Worm (Caenorhabditis elegans) whole organism, L4 larva: ENCODE measurements around the gene npp-15.
A peak's percentile ranks its signal among the peaks of the same experiment; 100 is the strongest.

Experiments
- D1046.2 ChIP-seq: fragments of 200-800 bp; sonication (Bioruptor generic); IDR thresholded peaks from 2 replicates; pipeline ENCODE4 v1.3.6; 2022; ENCODE audit warnings: missing genetic modification characterization, missing compliant biosample characterization
- T20F7.1 ChIP-seq: fragments of 200-800 bp; sonication (Bioruptor generic); optimal IDR thresholded peaks from 2 replicates; lab custom pipeline; 2018; ENCODE audit warnings: mild to moderate bottlenecking, missing genetic modification characterization, missing compliant biosample characterization
- Y105C5A.15 ChIP-seq: fragments of 200-800 bp; sonication (Bioruptor generic); IDR thresholded peaks from 2 replicates; pipeline ENCODE4 v1.3.6; 2022; ENCODE audit warnings: missing genetic modification characterization, missing compliant biosample characterization
- Y48G9A.11 ChIP-seq: fragments of 200-800 bp; sonication (Bioruptor generic); IDR thresholded peaks from 2 replicates; pipeline ENCODE4 v1.3.6; 2022; ENCODE audit warnings: missing genetic modification reagents, missing genetic modification characterization, missing compliant biosample characterization
- ZK337.2 ChIP-seq: fragments of 200-800 bp; sonication (Bioruptor generic); IDR thresholded peaks from 2 replicates; pipeline ENCODE4 v1.3.6; 2022; ENCODE audit warnings: missing genetic modification reagents, missing genetic modification characterization, missing compliant biosample characterization
- aha-1 ChIP-seq: fragments of 150-350 bp; peaks from one replicate; lab custom pipeline; 2014; ENCODE audit warnings: missing biosample characterization, missing genetic modification characterization
- ceh-20 ChIP-seq: fragments of 200-800 bp; sonication (Bioruptor generic); IDR thresholded peaks from 2 replicates; pipeline ENCODE4 v1.3.6; 2022; ENCODE audit warnings: missing genetic modification reagents, missing genetic modification characterization, missing compliant biosample characterization
- ceh-44 ChIP-seq: fragments of 200-800 bp; sonication (Bioruptor generic); IDR thresholded peaks from 2 replicates; pipeline ENCODE4 v1.3.6; 2022; ENCODE audit warnings: missing genetic modification reagents, missing genetic modification characterization, missing compliant biosample characterization
- ceh-82 ChIP-seq: sonication (generic microtip); optimal IDR thresholded peaks from 2 replicates; lab custom pipeline; 2017; ENCODE audit warnings: missing biosample characterization, missing genetic modification characterization
- cey-2 ChIP-seq: sonication (generic microtip); optimal IDR thresholded peaks from 3 replicates; lab custom pipeline; 2017; ENCODE audit warnings: missing genetic modification characterization, mild to moderate bottlenecking, missing compliant biosample characterization, antibody characterized with exemption, borderline replicate concordance; ENCODE audit not compliant: insufficient read depth
- daf-8 ChIP-seq: fragments of 200-800 bp; sonication (Bioruptor generic); IDR thresholded peaks from 2 replicates; pipeline ENCODE4 v1.3.6; 2022; ENCODE audit warnings: missing genetic modification characterization, missing compliant biosample characterization
- dmd-6 ChIP-seq: fragments of 200-800 bp; sonication (Bioruptor generic); IDR thresholded peaks from 2 replicates; pipeline ENCODE4 v1.3.6; 2022; ENCODE audit warnings: missing genetic modification reagents, missing genetic modification characterization, missing compliant biosample characterization
- dpl-1 ChIP-seq: fragments of 150-350 bp; optimal IDR thresholded peaks from 2 replicates; lab custom pipeline; 2014; ENCODE audit warnings: missing biosample characterization, missing genetic modification reagents, missing genetic modification characterization
- dve-1 ChIP-seq: sonication (generic microtip); optimal IDR thresholded peaks from 2 replicates; lab custom pipeline; 2017; ENCODE audit warnings: antibody characterized with exemption, mild to moderate bottlenecking, missing genetic modification characterization, missing compliant biosample characterization; ENCODE audit not compliant: insufficient read depth
- fkh-10 ChIP-seq: fragments of 150-350 bp; optimal IDR thresholded peaks from 2 replicates; lab custom pipeline; 2014; ENCODE audit warnings: missing biosample characterization, missing genetic modification reagents, missing genetic modification characterization
- fos-1 ChIP-seq: fragments of 150-350 bp; optimal IDR thresholded peaks from 2 replicates; lab custom pipeline; 2014; ENCODE audit warnings: missing biosample characterization, missing genetic modification characterization
- gei-8 ChIP-seq: fragments of 200-800 bp; sonication (Bioruptor generic); optimal IDR thresholded peaks from 2 replicates; lab custom pipeline; 2018; ENCODE audit warnings: mild to moderate bottlenecking, missing genetic modification characterization, missing compliant biosample characterization
- hif-1 ChIP-seq, 2 experiments: sonication (generic microtip); optimal IDR thresholded peaks; 2 replicates each; lab custom pipeline; 2016 to 2017; ENCODE audit warnings: missing compliant biosample characterization in 2 of 2, missing genetic modification characterization in 2 of 2, missing genetic modification reagents in 2 of 2, missing genotype in 2 of 2, mild to moderate bottlenecking in 1 of 2
- hlh-11 ChIP-seq: fragments of 200-800 bp; sonication (Bioruptor generic); optimal IDR thresholded peaks from 2 replicates; lab custom pipeline; 2018; ENCODE audit warnings: mild to moderate bottlenecking, missing genetic modification characterization, missing compliant biosample characterization
- hlh-30 ChIP-seq: sonication (generic microtip); optimal IDR thresholded peaks from 2 replicates; lab custom pipeline; 2017; ENCODE audit warnings: antibody characterized with exemption, mild to moderate bottlenecking, missing genetic modification characterization, missing compliant biosample characterization; ENCODE audit not compliant: insufficient read depth
- hmg-1.1 ChIP-seq: fragments of 200-800 bp; sonication (Bioruptor generic); IDR thresholded peaks from 2 replicates; pipeline ENCODE4 v1.3.6; 2022; ENCODE audit warnings: missing genetic modification reagents, missing genetic modification characterization, missing compliant biosample characterization
- jun-1 ChIP-seq: fragments of 150-350 bp; optimal IDR thresholded peaks from 2 replicates; lab custom pipeline; 2014; ENCODE audit warnings: missing biosample characterization, missing genetic modification reagents, missing genetic modification characterization
- lin-29 ChIP-seq: fragments of 200-800 bp; sonication (Bioruptor generic); IDR thresholded peaks from 2 replicates; pipeline ENCODE4 v1.3.6; 2022; ENCODE audit warnings: missing genetic modification reagents, missing genetic modification characterization, missing compliant biosample characterization
- lsy-2 ChIP-seq, 2 experiments: fragments of 150-350 bp in 1 of 2; sonication (generic microtip) in 1 of 2; optimal IDR thresholded peaks; 2 replicates each; lab custom pipeline; 2014 to 2017; ENCODE audit warnings: missing biosample characterization in 2 of 2, missing genetic modification characterization in 2 of 2
- madf-5 ChIP-seq, 2 experiments: fragments of 200-800 bp; sonication (Bioruptor generic); IDR thresholded peaks; 2 replicates each; pipeline ENCODE4 v1.3.6; 2022; ENCODE audit warnings: missing compliant biosample characterization in 2 of 2, missing genetic modification characterization in 2 of 2
- madf-9 ChIP-seq: fragments of 200-800 bp; sonication (Bioruptor generic); conservative IDR thresholded peaks from 2 replicates; pipeline ENCODE4 v1.3.6; 2022; ENCODE audit warnings: missing genetic modification reagents, missing genetic modification characterization, missing compliant biosample characterization
- mep-1 ChIP-seq: fragments of 150-350 bp; sonication (generic microtip); optimal IDR thresholded peaks from 3 replicates; lab custom pipeline; 2014; ENCODE audit warnings: missing biosample characterization, missing genetic modification characterization
- mes-2 ChIP-seq: sonication (generic microtip); optimal IDR thresholded peaks from 2 replicates; lab custom pipeline; 2016; ENCODE audit warnings: missing genotype, mild to moderate bottlenecking, missing genetic modification characterization, missing compliant biosample characterization; ENCODE audit not compliant: poor library complexity, severe bottlenecking
- mxl-2 ChIP-seq: fragments of 200-800 bp; sonication (Bioruptor generic); conservative IDR thresholded peaks from 2 replicates; pipeline ENCODE4 v1.3.6; 2022; ENCODE audit warnings: missing genetic modification reagents, missing genetic modification characterization, missing compliant biosample characterization
- nhr-10 ChIP-seq: fragments of 150-350 bp; optimal IDR thresholded peaks from 2 replicates; lab custom pipeline; 2014; ENCODE audit warnings: missing biosample characterization, missing genetic modification characterization
- nhr-11 ChIP-seq: fragments of 150-350 bp; optimal IDR thresholded peaks from 2 replicates; lab custom pipeline; 2014; ENCODE audit warnings: missing biosample characterization, missing genetic modification characterization
- nhr-25 ChIP-seq: sonication (generic microtip); optimal IDR thresholded peaks from 2 replicates; lab custom pipeline; 2017; ENCODE audit warnings: missing genetic modification characterization, mild to moderate bottlenecking, missing compliant biosample characterization, antibody characterized with exemption, moderate library complexity, borderline replicate concordance; ENCODE audit not compliant: insufficient read depth
- nhr-28 ChIP-seq: fragments of 150-350 bp; optimal IDR thresholded peaks from 2 replicates; lab custom pipeline; 2014; ENCODE audit warnings: missing biosample characterization, missing genetic modification characterization
- nhr-6 ChIP-seq: fragments of 150-350 bp; optimal IDR thresholded peaks from 2 replicates; lab custom pipeline; 2014; ENCODE audit warnings: missing biosample characterization, missing genetic modification characterization
- nhr-76 ChIP-seq: fragments of 150-350 bp; optimal IDR thresholded peaks from 2 replicates; lab custom pipeline; 2014; ENCODE audit warnings: missing biosample characterization, missing genetic modification characterization
- rbr-2 ChIP-seq: sonication (generic microtip); optimal IDR thresholded peaks from 2 replicates; lab custom pipeline; 2016; ENCODE audit warnings: missing genotype, missing genetic modification characterization, missing compliant biosample characterization
- snpc-1.2 ChIP-seq: fragments of 200-800 bp; sonication (Bioruptor generic); IDR thresholded peaks from 2 replicates; pipeline ENCODE4 v1.3.6; 2022; ENCODE audit warnings: missing genetic modification reagents, missing genetic modification characterization, missing compliant biosample characterization
- tag-97 ChIP-seq: fragments of 200-800 bp; sonication (Bioruptor generic); IDR thresholded peaks from 2 replicates; pipeline ENCODE4 v1.3.6; 2022; ENCODE audit warnings: missing genetic modification characterization, missing compliant biosample characterization
- unc-130 ChIP-seq: sonication (generic microtip); optimal IDR thresholded peaks from 2 replicates; lab custom pipeline; 2016; ENCODE audit warnings: missing genetic modification reagents, missing genetic modification characterization, missing compliant biosample characterization
- vab-7 ChIP-seq: fragments of 200-800 bp; sonication (Bioruptor generic); IDR thresholded peaks from 2 replicates; pipeline ENCODE4 v1.3.6; 2022; ENCODE audit warnings: missing genetic modification reagents, missing genetic modification characterization, missing compliant biosample characterization
- ztf-11 ChIP-seq: fragments of 150-350 bp; optimal IDR thresholded peaks from 2 replicates; lab custom pipeline; 2014; ENCODE audit warnings: missing biosample characterization, missing genetic modification characterization

npp-15 gene

ce11 chrIII:7937548-7937947 lies 8.7 kb downstream of the npp-15 start, which contains the start of gene C29E4.10:
Gene C29E4.10 (plus strand): TSS chrIII:7937848.
- no peak for TF ChIP-seq madf-5 (GFP tag; IDR thresholded peaks at IDR 0.05; lab: Robert Waterston, UW)
- TF ChIP-seq Y105C5A.15 (GFP tag; lab: Robert Waterston, UW) = no peak
- TF ChIP-seq D1046.2 (GFP tag; lab: Robert Waterston, UW) = no peak
- no peak for TF ChIP-seq nhr-76 (tag; lab: Kevin White, UChicago)
- TF ChIP-seq ceh-44 (GFP tag; lab: Robert Waterston, UW) = no peak

ce11 chrIII:7940819-7941218 lies 12.0 kb downstream of the npp-15 start, which contains the start of gene C29E4.12:
Gene C29E4.12 (plus strand): TSS chrIII:7941151.
- no peak for TF ChIP-seq gei-8 (GFP tag; lab: Kevin White, UChicago)
- no peak for TF ChIP-seq unc-130 (GFP tag; lab: Kevin White, UChicago)
- peak; percentile 11 for TF ChIP-seq nhr-11 (tag; lab: Kevin White, UChicago)
- TF ChIP-seq aha-1 (tag; lab: Kevin White, UChicago) = peak; percentile 62
- TF ChIP-seq Y48G9A.11 (GFP tag; lab: Robert Waterston, UW) = peak; percentile 94
- TF ChIP-seq hlh-11 = no peak
- TF ChIP-seq ceh-20 (GFP tag; lab: Robert Waterston, UW) = no peak
- TF ChIP-seq hmg-1.1 = peak; percentile 65; the same call in 1 of the 2 replicates
- peak; percentile 99 for TF ChIP-seq T20F7.1 (GFP tag; lab: Kevin White, UChicago)
- TF ChIP-seq hlh-30 (tag; lab: Kevin White, UChicago) = peak; percentile 79
- TF ChIP-seq lsy-2 (tag; optimal IDR thresholded peaks at IDR 0.05; lab: Kevin White, UChicago) = peak in 1 of 2 experiments; percentile 83
- no peak for TF ChIP-seq lin-29 (GFP tag; lab: Robert Waterston, UW)
- no peak for TF ChIP-seq snpc-1.2 (GFP tag; lab: Robert Waterston, UW)
- no peak for TF ChIP-seq madf-9 (GFP tag; lab: Robert Waterston, UW)
- peak; percentile 38 for TF ChIP-seq fkh-10 (GFP tag; lab: Kevin White, UChicago)
- no peak for TF ChIP-seq mep-1 (tag; lab: Kevin White, UChicago)
- peak; percentile 96 for TF ChIP-seq dpl-1 (GFP tag; lab: Kevin White, UChicago)
- no peak for TF ChIP-seq mxl-2 (GFP tag; lab: Robert Waterston, UW)
- TF ChIP-seq ztf-11 (tag; lab: Kevin White, UChicago) = no peak
- TF ChIP-seq fos-1 (tag; lab: Kevin White, UChicago) = no peak
- peak; percentile 26 for TF ChIP-seq dve-1
- peak; percentile 52 for TF ChIP-seq nhr-28 (tag; lab: Kevin White, UChicago)
- TF ChIP-seq nhr-6 (tag; lab: Kevin White, UChicago) = peak; percentile 45
- peak; percentile 77 for TF ChIP-seq mes-2 (tag; lab: Kevin White, UChicago)
- TF ChIP-seq hif-1 (tag; optimal IDR thresholded peaks at IDR 0.05; lab: Kevin White, UChicago) = peak in 1 of 2 experiments; percentile 27
- TF ChIP-seq vab-7 (GFP tag; lab: Robert Waterston, UW) = no peak
- peak; percentile 55 for TF ChIP-seq nhr-25 (tag; lab: Kevin White, UChicago)

ce11 chrIII:7941417-7941816 lies 12.6 kb downstream of the npp-15 start, which contains the start of gene kle-2:
Gene kle-2 (plus strand): TSS chrIII:7941717.
- TF ChIP-seq jun-1 (tag; lab: Kevin White, UChicago) = no peak
- TF ChIP-seq ceh-82 = no peak
- no peak for TF ChIP-seq daf-8
- no peak for TF ChIP-seq dmd-6 (GFP tag; lab: Robert Waterston, UW)
- TF ChIP-seq lin-29 (GFP tag; lab: Robert Waterston, UW) = no peak
- TF ChIP-seq D1046.2 (GFP tag; lab: Robert Waterston, UW) = no peak
- no peak for TF ChIP-seq cey-2 (tag; lab: Kevin White, UChicago)
- no peak for TF ChIP-seq ZK337.2 (GFP tag; lab: Robert Waterston, UW)
- TF ChIP-seq rbr-2 (tag; lab: Kevin White, UChicago) = no peak
- no peak for TF ChIP-seq tag-97 (GFP tag; lab: Robert Waterston, UW)
- TF ChIP-seq vab-7 (GFP tag; lab: Robert Waterston, UW) = no peak
- no peak for TF ChIP-seq nhr-10 (tag; lab: Kevin White, UChicago)
